Fruit fly (Drosophila melanogaster) whole organism, pupa: Measurements from ENCODE around the gene Polr1B.

ENCODE experiments used
- CG10348 ChIP-seq: fragments of 200-800 bp; sonication (Bioruptor generic); IDR thresholded peaks from 2 replicates; pipeline ENCODE4 v1.3.6; 2022; ENCODE audit warnings: missing biosample characterization, missing genetic modification characterization
- CG12605 ChIP-seq: fragments of 200-800 bp; sonication (Bioruptor generic); IDR thresholded peaks from 2 replicates; pipeline ENCODE4 v1.3.6; 2022; ENCODE audit warnings: missing biosample characterization, missing genetic modification characterization
- CG13204 ChIP-seq: fragments of 200-800 bp; sonication (Bioruptor generic); optimal IDR thresholded peaks from 2 replicates; lab custom pipeline; 2018; ENCODE audit warnings: missing biosample characterization, mild to moderate bottlenecking, missing genetic modification characterization, moderate library complexity
- CG14655 ChIP-seq: fragments of 200-800 bp; sonication (Bioruptor generic); optimal IDR thresholded peaks from 3 replicates; lab custom pipeline; 2017; ENCODE audit warnings: mild to moderate bottlenecking, missing biosample characterization, missing genetic modification reagents, missing genetic modification characterization
- CG15710 ChIP-seq: fragments of 200-800 bp; sonication (Bioruptor generic); optimal IDR thresholded peaks from 2 replicates; lab custom pipeline; 2018; ENCODE audit warnings: missing biosample characterization, mild to moderate bottlenecking, missing genetic modification characterization, moderate library complexity
- CG17806 ChIP-seq: fragments of 200-800 bp; sonication (Bioruptor generic); optimal IDR thresholded peaks from 2 replicates; lab custom pipeline; 2018; ENCODE audit warnings: missing biosample characterization, mild to moderate bottlenecking, missing genetic modification characterization, moderate library complexity
- CG32121 ChIP-seq: fragments of 200-800 bp; sonication (Bioruptor generic); IDR thresholded peaks from 2 replicates; pipeline ENCODE4 v1.3.6; 2022; ENCODE audit warnings: missing biosample characterization, missing genetic modification characterization
- CG34367 ChIP-seq: fragments of 200-800 bp; sonication (Bioruptor generic); optimal IDR thresholded peaks from 2 replicates; lab custom pipeline; 2018; ENCODE audit warnings: missing biosample characterization, mild to moderate bottlenecking, missing genetic modification characterization
- CG4496 ChIP-seq: fragments of 200-800 bp; sonication (Bioruptor generic); IDR thresholded peaks from 3 replicates; pipeline ENCODE4 v1.3.6; 2022; ENCODE audit warnings: missing biosample characterization, missing genetic modification characterization
- CG8159 ChIP-seq: fragments of 200-800 bp; sonication (Bioruptor generic); optimal IDR thresholded peaks from 3 replicates; lab custom pipeline; 2018; ENCODE audit warnings: missing biosample characterization, mild to moderate bottlenecking, missing genetic modification characterization, moderate library complexity
- CG8301 ChIP-seq: fragments of 200-800 bp; sonication (Bioruptor generic); optimal IDR thresholded peaks from 2 replicates; lab custom pipeline; 2018; ENCODE audit warnings: missing biosample characterization, mild to moderate bottlenecking, missing genetic modification characterization
- CG9948 ChIP-seq: fragments of 200-800 bp; sonication (Bioruptor generic); optimal IDR thresholded peaks from 2 replicates; lab custom pipeline; 2018; ENCODE audit warnings: missing biosample characterization, mild to moderate bottlenecking, missing genetic modification characterization, moderate library complexity
- D1 ChIP-seq: fragments of 200-800 bp; sonication (Bioruptor generic); optimal IDR thresholded peaks from 2 replicates; lab custom pipeline; 2018; ENCODE audit warnings: missing biosample characterization, mild to moderate bottlenecking, missing genetic modification characterization, moderate library complexity
- EcR ChIP-seq: fragments of 200-800 bp; sonication (Bioruptor generic); optimal IDR thresholded peaks from 3 replicates; lab custom pipeline; 2019; ENCODE audit warnings: missing biosample characterization, missing genetic modification characterization, mild to moderate bottlenecking, moderate library complexity, missing genetic modification reagents
- Ets98B ChIP-seq: fragments of 200-800 bp; sonication (Bioruptor generic); IDR thresholded peaks from 2 replicates; pipeline ENCODE4 v1.3.6; 2022; ENCODE audit warnings: missing biosample characterization, missing genetic modification characterization
- Pif1A ChIP-seq: fragments of 200-800 bp; sonication (Bioruptor generic); optimal IDR thresholded peaks from 3 replicates; lab custom pipeline; 2016; ENCODE audit warnings: missing biosample characterization, missing genetic modification characterization
- Pif1B ChIP-seq: fragments of 200-800 bp; sonication (Bioruptor generic); optimal IDR thresholded peaks from 3 replicates; lab custom pipeline; 2016; ENCODE audit warnings: missing biosample characterization, missing genetic modification characterization
- Snoo ChIP-seq: fragments of 200-800 bp; sonication (Bioruptor generic); optimal IDR thresholded peaks from 3 replicates; lab custom pipeline; 2017; ENCODE audit warnings: missing biosample characterization, mild to moderate bottlenecking, missing genetic modification characterization, inconsistent platforms
- fd96Ca ChIP-seq: fragments of 200-800 bp; sonication (Bioruptor generic); IDR thresholded peaks from 3 replicates; pipeline ENCODE4 v1.3.6; 2022; ENCODE audit warnings: missing biosample characterization, missing genetic modification characterization
- gl ChIP-seq: fragments of 200-800 bp; sonication (Bioruptor generic); optimal IDR thresholded peaks from 2 replicates; lab custom pipeline; 2018; ENCODE audit warnings: missing biosample characterization, mild to moderate bottlenecking, missing genetic modification characterization
- rn ChIP-seq: fragments of 200-800 bp; sonication (Bioruptor generic); IDR thresholded peaks from 2 replicates; pipeline ENCODE4 v1.3.6; 2022; ENCODE audit warnings: missing biosample characterization, missing genetic modification characterization

The Polr1B gene

dm6 chr2L:437498-437897 is 33.4 kb downstream of the Polr1B start:
- TF ChIP-seq EcR (GFP tag; lab: Kevin White, UChicago) (no peak), Pif1B (GFP tag; lab: Kevin White, UChicago) (no peak)

- TF ChIP-seq CG9948 (tag; lab: Kevin White, UChicago) (peak; percentile 89), EcR (GFP tag; lab: Kevin White, UChicago) (no peak), Ets98B (peak; percentile 82), D1 (peak; percentile 54), CG8301 (tag; lab: Kevin White, UChicago) (peak; percentile 90), gl (tag; lab: Kevin White, UChicago) (peak; percentile 67), CG13204 (GFP tag; lab: Kevin White, UChicago) (no peak), fd96Ca (peak; percentile 81), Pif1A (GFP tag; lab: Kevin White, UChicago) (peak; percentile 82), CG34367 (peak; percentile 76), rn (GFP tag; lab: Robert Waterston, UW) (0 out of 2 replicates have a peak, but pooled peaks have one; percentile 14), CG32121 (GFP tag; lab: Robert Waterston, UW) (0 out of 2 replicates have a peak, but pooled peaks have one; percentile 18), CG17806 (peak; percentile 92), CG14655 (GFP tag; lab: Kevin White, UChicago) (peak; percentile 92), Pif1B (GFP tag; lab: Kevin White, UChicago) (peak; percentile 82), CG4496 (GFP tag; lab: Robert Waterston, UW) (peak; percentile 70), CG12605 (GFP tag; lab: Robert Waterston, UW) (peak; percentile 57), CG8159 (tag; lab: Kevin White, UChicago) (peak; percentile 87), Snoo (tag; lab: Kevin White, UChicago) (peak; percentile 85), CG10348 (no peak), CG15710 (tag; lab: Kevin White, UChicago) (peak; percentile 82)
Observed at dm6 chr2L:439339-439738, 35.3 kb downstream of the Polr1B start.

- TF ChIP-seq CG15710 (tag; lab: Kevin White, UChicago) (peak; percentile 92), CG14655 (GFP tag; lab: Kevin White, UChicago) (peak; percentile 89), EcR (GFP tag; lab: Kevin White, UChicago) (no peak), CG4496 (GFP tag; lab: Robert Waterston, UW) (no peak; the same call in 1 of the 3 replicates), CG10348 (no peak), D1 (peak; percentile 90), CG17806 (peak; percentile 90), CG12605 (GFP tag; lab: Robert Waterston, UW) (peak; percentile 20; the same call in 1 of the 2 replicates), CG13204 (GFP tag; lab: Kevin White, UChicago) (peak; percentile 73), CG32121 (GFP tag; lab: Robert Waterston, UW) (no peak), CG8159 (tag; lab: Kevin White, UChicago) (peak; percentile 94), CG9948 (tag; lab: Kevin White, UChicago) (peak; percentile 95), Ets98B (no peak), CG34367 (peak; percentile 86), Pif1A (GFP tag; lab: Kevin White, UChicago) (peak; percentile 83), gl (tag; lab: Kevin White, UChicago) (peak; percentile 53), Snoo (tag; lab: Kevin White, UChicago) (peak; percentile 90), Pif1B (GFP tag; lab: Kevin White, UChicago) (peak; percentile 87), CG8301 (tag; lab: Kevin White, UChicago) (peak; percentile 72), rn (GFP tag; lab: Robert Waterston, UW) (no peak)
Observed at dm6 chr2L:440638-441454, 36.8 kb downstream of the Polr1B start.

DNA sequence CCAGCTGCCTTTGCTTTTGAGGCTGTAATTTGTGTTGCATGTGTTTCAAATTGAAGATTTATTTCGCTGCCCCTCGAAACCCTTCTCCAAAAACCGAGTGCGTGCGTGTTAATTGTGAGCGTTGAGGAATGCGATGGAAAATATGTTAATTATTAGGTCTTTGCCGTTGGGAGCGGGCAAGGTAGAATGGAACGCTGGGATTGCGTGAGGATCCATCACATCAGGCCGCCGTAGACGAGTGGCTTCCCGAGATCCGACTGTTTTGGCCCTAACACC is 37.3 kb downstream of the Polr1B start:
- TF ChIP-seq gl (tag; lab: Kevin White, UChicago) (no peak), CG8159 (tag; lab: Kevin White, UChicago) (no peak), fd96Ca (no peak), Snoo (tag; lab: Kevin White, UChicago) (no peak), rn (GFP tag; lab: Robert Waterston, UW) (no peak), CG17806 (no peak), CG14655 (GFP tag; lab: Kevin White, UChicago) (no peak), Ets98B (no peak)

DNA sequence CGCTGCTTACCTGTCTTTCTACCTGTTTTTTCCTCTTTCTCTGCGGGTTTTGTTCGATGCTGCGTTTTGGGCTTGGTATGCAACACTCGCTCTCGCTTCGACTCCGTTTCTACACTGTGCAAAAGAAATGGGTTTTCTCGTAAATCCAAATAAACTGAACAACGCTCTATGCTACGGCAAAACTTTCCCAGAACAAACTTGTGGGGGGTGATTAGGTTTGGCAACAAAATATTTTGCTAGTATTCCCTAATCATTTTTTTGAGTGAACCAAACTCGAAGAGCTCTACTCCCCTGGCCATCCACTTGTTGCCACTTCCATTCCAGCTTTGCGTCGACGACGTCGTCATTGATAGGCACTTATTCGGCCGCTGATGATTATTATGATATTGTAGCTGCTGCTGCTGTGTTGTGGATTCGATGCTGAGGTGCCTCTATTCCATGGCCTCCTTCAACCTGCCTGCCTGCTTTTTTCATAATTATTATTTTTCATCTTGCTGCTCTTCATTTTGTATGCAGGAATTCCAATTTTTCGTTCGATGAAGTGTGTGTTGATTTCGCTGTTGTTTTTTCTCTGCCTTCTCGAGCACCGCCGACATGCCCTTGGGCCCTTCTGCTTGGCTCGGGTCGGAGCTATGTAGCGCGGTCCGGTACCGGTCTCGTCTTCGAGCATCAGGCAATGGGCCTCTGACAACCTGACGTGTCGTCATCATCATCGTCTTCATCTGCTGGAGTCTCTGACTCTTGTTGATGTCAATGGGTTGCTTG is 38.0 kb downstream of the Polr1B start:
- TF ChIP-seq Ets98B (peak; percentile 96), Pif1A (GFP tag; lab: Kevin White, UChicago) (peak; percentile 98), CG14655 (GFP tag; lab: Kevin White, UChicago) (peak; percentile 93), Snoo (tag; lab: Kevin White, UChicago) (peak; percentile 95), CG8159 (tag; lab: Kevin White, UChicago) (peak; percentile 95), rn (GFP tag; lab: Robert Waterston, UW) (peak; percentile 90), CG4496 (GFP tag; lab: Robert Waterston, UW) (peak; percentile 96), CG34367 (peak; percentile 95), CG13204 (GFP tag; lab: Kevin White, UChicago) (peak; percentile 89), CG15710 (tag; lab: Kevin White, UChicago) (peak; percentile 96), D1 (no peak), CG12605 (GFP tag; lab: Robert Waterston, UW) (peak; percentile 92), Pif1B (GFP tag; lab: Kevin White, UChicago) (peak; percentile 97), CG8301 (tag; lab: Kevin White, UChicago) (peak; percentile 92), CG32121 (GFP tag; lab: Robert Waterston, UW) (peak; percentile 89), EcR (GFP tag; lab: Kevin White, UChicago) (peak; percentile 65), fd96Ca (peak; percentile 96), CG17806 (peak; percentile 96), CG9948 (tag; lab: Kevin White, UChicago) (peak; percentile 94), CG10348 (0 out of 2 replicates have a peak, but pooled peaks have one; percentile 36), gl (tag; lab: Kevin White, UChicago) (peak; percentile 93)
- TF ChIP-seq, all 21 proteins: peak for 20
